Worm (Caenorhabditis elegans): ENCODE results near the gene cyp-13A5.
A peak's percentile ranks its signal among the peaks of the same experiment; 100 is the strongest.

Gene cyp-13A5

DNA sequence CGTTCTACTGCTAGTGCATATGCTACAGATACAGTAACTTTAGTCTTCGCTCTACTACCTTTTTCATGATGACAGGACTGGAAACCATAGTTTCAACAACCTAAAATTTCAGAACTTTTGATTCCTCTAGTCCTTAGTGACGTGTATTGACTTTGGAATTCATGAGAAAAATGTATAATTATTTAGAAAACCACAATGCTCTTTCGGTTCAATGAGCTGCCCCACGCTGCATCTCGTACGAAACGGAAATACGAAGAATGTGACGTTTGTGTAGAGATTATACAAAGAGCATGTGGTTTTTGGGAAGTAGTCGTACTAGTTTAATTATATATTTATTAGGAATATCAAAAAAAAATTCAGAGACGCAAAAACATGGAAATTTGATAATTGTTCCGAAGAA is 21.7 kb downstream of the cyp-13A5 start:
- TF ChIP-seq egl-18 (GFP tag; IDR thresholded peaks at IDR 0.05) (no peak), bed-2 (GFP tag; IDR thresholded peaks at IDR 0.05) (no peak), Y53G8AR.9 (GFP tag; conservative IDR thresholded peaks at IDR 0.05) (no peak), tbx-9 (tag; optimal IDR thresholded peaks at IDR 0.05; ENCODE audit: borderline replicate concordance) (no peak), snpc-1.3 (tag; optimal IDR thresholded peaks at IDR 0.05; ENCODE audit: insufficient read depth) (no peak), ceh-79 (tag; optimal IDR thresholded peaks at IDR 0.05) (no peak), egl-44 (GFP tag; IDR thresholded peaks at IDR 0.05) (no peak), dpff-1 (tag; optimal IDR thresholded peaks at IDR 0.05) (no peak), aptf-3 (GFP tag; IDR thresholded peaks at IDR 0.05) (no peak), hlh-12 (tag; optimal IDR thresholded peaks at IDR 0.05) (no peak), lin-40 (tag; optimal IDR thresholded peaks at IDR 0.05) (no peak), Y67H2A.10 (GFP tag; conservative IDR thresholded peaks at IDR 0.05) (no peak), F33H1.4 (GFP tag; IDR thresholded peaks at IDR 0.05) (no peak), F52B5.7 (tag; optimal IDR thresholded peaks at IDR 0.05) (no peak), dpl-1 (GFP tag; optimal IDR thresholded peaks at IDR 0.05) (no peak), bed-1 (GFP tag; IDR thresholded peaks at IDR 0.05) (no peak), ztf-6 (GFP tag; IDR thresholded peaks at IDR 0.05) (no peak)

DNA sequence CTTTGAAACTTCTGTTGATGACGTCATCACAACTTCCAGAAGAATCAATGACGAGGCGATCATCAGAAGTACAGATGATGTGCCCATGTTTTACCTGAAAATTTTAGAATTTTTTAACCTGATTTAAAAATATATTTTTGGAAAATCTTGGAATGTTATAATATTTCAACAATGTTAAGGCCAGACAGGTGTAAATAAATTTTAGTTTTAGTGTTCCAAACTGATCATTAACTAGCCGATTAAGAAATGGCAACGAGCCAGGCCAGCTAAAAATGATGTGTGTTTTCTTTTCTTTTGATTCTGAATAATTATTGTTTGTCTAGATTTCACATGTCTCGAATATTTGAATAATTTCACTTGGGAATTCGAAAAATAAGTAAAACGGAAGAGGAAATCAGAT is 24.4 kb downstream of the cyp-13A5 start, which contains the start of gene T10B9.9:
TSS of gene T10B9.9 (minus strand) at position 101 of the 400 bp plus-strand sequence.
- TF ChIP-seq C06A6.2 (GFP tag; conservative IDR thresholded peaks at IDR 0.05) (no peak), lir-1 (GFP tag; conservative IDR thresholded peaks at IDR 0.05) (no peak), ceh-27 (GFP tag; optimal IDR thresholded peaks at IDR 0.05) (no peak), lsl-1 (GFP tag; optimal IDR thresholded peaks at IDR 0.05) (no peak)

DNA sequence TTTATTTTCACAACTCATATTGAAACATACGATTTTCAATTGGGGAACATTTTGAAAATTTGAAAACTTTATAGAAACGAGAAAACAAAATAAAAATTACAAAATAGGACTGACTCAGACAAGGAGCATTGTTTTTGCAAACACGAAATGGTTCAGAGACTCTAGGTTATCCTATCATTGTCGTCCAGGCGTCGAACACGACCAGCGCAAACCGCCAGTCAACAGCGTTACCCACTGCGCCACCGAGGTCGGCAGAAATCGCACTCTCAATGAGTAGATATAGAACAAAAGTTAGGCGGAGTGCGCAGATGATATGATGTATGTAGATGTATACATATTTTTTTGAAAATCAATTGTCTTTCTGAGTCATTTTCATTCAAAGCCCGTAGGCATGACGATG is 25.5 kb downstream of the cyp-13A5 start:
- TF ChIP-seq sdz-38 (tag; optimal IDR thresholded peaks at IDR 0.05) (no peak), pbrm-1 (GFP tag; IDR thresholded peaks at IDR 0.05) (peak; percentile 64; the same call in 1 of the 2 replicates), nfya-1 (tag; optimal IDR thresholded peaks at IDR 0.05; ENCODE audit: borderline replicate concordance, insufficient read depth) (no peak), B0019.2 (GFP tag; conservative IDR thresholded peaks at IDR 0.05) (no peak), lag-1 (GFP tag; IDR thresholded peaks at IDR 0.05) (no peak), ceh-79 (tag; optimal IDR thresholded peaks at IDR 0.05) (no peak), F37B4.10 (GFP tag; IDR thresholded peaks at IDR 0.05) (no peak), snpc-1.1 (tag; optimal IDR thresholded peaks at IDR 0.05; ENCODE audit: insufficient read depth) (peak; percentile 69), madf-10 (tag; optimal IDR thresholded peaks at IDR 0.05) (peak; percentile 45), ztf-3 (GFP tag; optimal IDR thresholded peaks at IDR 0.05) (no peak), ceh-40 (GFP tag; IDR thresholded peaks at IDR 0.05) (0 out of 2 replicates have a peak, but pooled peaks have one; percentile 60), F10E7.11 (tag; optimal IDR thresholded peaks at IDR 0.05) (peak; percentile 69), zfh-2 (GFP tag; conservative IDR thresholded peaks at IDR 0.05) (no peak), egl-44 (GFP tag; IDR thresholded peaks at IDR 0.05) (peak; percentile 86), Y53F4B.3 (GFP tag; IDR thresholded peaks at IDR 0.05) (0 out of 2 replicates have a peak, but pooled peaks have one; percentile 32), ama-1 (optimal IDR thresholded peaks at IDR 0.05) (no peak), ama-1 (GFP tag; optimal IDR thresholded peaks at IDR 0.05) (peak; percentile 87 to 89), let-526 (GFP tag; IDR thresholded peaks at IDR 0.05) (no peak), F55B11.4 (tag; optimal IDR thresholded peaks at IDR 0.05; ENCODE audit: borderline replicate concordance, insufficient read depth) (no peak), F57C9.4 (tag; optimal IDR thresholded peaks at IDR 0.05) (no peak), snpc-3.4 (tag; optimal IDR thresholded peaks at IDR 0.05) (peak; percentile 77), ceh-27 (GFP tag; optimal IDR thresholded peaks at IDR 0.05) (peak; percentile 78), ceh-91 (GFP tag; IDR thresholded peaks at IDR 0.05) (0 out of 2 replicates have a peak, but pooled peaks have one; percentile 33), zim-3 (tag; optimal IDR thresholded peaks at IDR 0.05) (peak; percentile 75), unc-130 (GFP tag; optimal IDR thresholded peaks at IDR 0.05) (peak; percentile 55), ztf-25 (GFP tag; IDR thresholded peaks at IDR 0.05) (peak; percentile 76; the same call in 1 of the 2 replicates), ceh-58 (GFP tag; IDR thresholded peaks at IDR 0.05) (no peak), fkh-3 (tag; optimal IDR thresholded peaks at IDR 0.05) (peak; percentile 0), gei-17 (GFP tag; optimal IDR thresholded peaks at IDR 0.05) (no peak)
